Fruit fly (Drosophila melanogaster) whole organism, embryonic: ENCODE results near the gene CG6126.

Experiments used
- Awh ChIP-seq: fragments of 200-800 bp; sonication (Bioruptor generic); IDR thresholded peaks from 2 replicates; pipeline ENCODE4, ENCODE4 v1.3.6; 2022; ENCODE audit warnings: missing biosample characterization, missing genetic modification characterization
- BtbVII ChIP-seq: fragments of 200-800 bp; sonication (Bioruptor generic); optimal IDR thresholded peaks from 3 replicates; lab custom pipeline; 2017; ENCODE audit warnings: missing biosample characterization, mild to moderate bottlenecking, missing genetic modification characterization
- C15 ChIP-seq: fragments of 200-800 bp; sonication (Bioruptor generic); IDR thresholded peaks from 3 replicates; pipeline ENCODE4 v1.3.6; 2022; ENCODE audit warnings: missing biosample characterization, missing genetic modification characterization
- CG10543 ChIP-seq: fragments of 200-800 bp; sonication (Bioruptor generic); optimal IDR thresholded peaks from 3 replicates; lab custom pipeline; 2017; ENCODE audit warnings: missing biosample characterization, mild to moderate bottlenecking, missing genetic modification characterization, moderate library complexity
- CG10565 ChIP-seq: fragments of 200-800 bp; sonication (Bioruptor generic); optimal IDR thresholded peaks from 3 replicates; lab custom pipeline; 2016; ENCODE audit warnings: missing biosample characterization, mild to moderate bottlenecking, missing genetic modification characterization
- CG10654 ChIP-seq: fragments of 200-800 bp; sonication (Bioruptor generic); optimal IDR thresholded peaks from 2 replicates; lab custom pipeline; 2016; ENCODE audit warnings: missing biosample characterization, missing genetic modification characterization
- CG11085 ChIP-seq: fragments of 200-800 bp; sonication (Bioruptor generic); IDR thresholded peaks from 2 replicates; pipeline ENCODE4 v1.3.6; 2022; ENCODE audit warnings: missing biosample characterization, missing genetic modification characterization
- CG15514 ChIP-seq: fragments of 200-800 bp; sonication (Bioruptor generic); optimal IDR thresholded peaks from 3 replicates; lab custom pipeline; 2017; ENCODE audit warnings: missing biosample characterization, missing genetic modification characterization, mild to moderate bottlenecking, moderate library complexity, missing genetic modification reagents
- CG18619 ChIP-seq: fragments of 200-800 bp; sonication (Bioruptor generic); optimal IDR thresholded peaks from 3 replicates; lab custom pipeline; 2017; ENCODE audit warnings: missing biosample characterization, mild to moderate bottlenecking, missing genetic modification characterization
- CG2202 ChIP-seq: fragments of 200-800 bp; sonication (Bioruptor generic); optimal IDR thresholded peaks from 2 replicates; lab custom pipeline; 2018; ENCODE audit warnings: missing biosample characterization, mild to moderate bottlenecking, missing genetic modification characterization
- CG2678 ChIP-seq: fragments of 200-800 bp; sonication (Bioruptor generic); optimal IDR thresholded peaks from 3 replicates; lab custom pipeline; 2019; ENCODE audit warnings: missing biosample characterization, mild to moderate bottlenecking, missing genetic modification characterization, moderate library complexity
- CG30020 ChIP-seq: fragments of 200-800 bp; optimal IDR thresholded peaks from 2 replicates; lab custom pipeline; 2019; ENCODE audit warnings: missing biosample characterization, mild to moderate bottlenecking, missing genetic modification characterization, moderate library complexity
- CG3281 ChIP-seq: fragments of 200-800 bp; sonication (Bioruptor generic); optimal IDR thresholded peaks from 3 replicates; lab custom pipeline; 2017; ENCODE audit warnings: missing biosample characterization, mild to moderate bottlenecking, missing genetic modification characterization
- CG34422 ChIP-seq: fragments of 200-800 bp; sonication (Bioruptor generic); IDR thresholded peaks from 3 replicates; pipeline ENCODE4 v1.3.6; 2022; ENCODE audit warnings: missing biosample characterization, missing genetic modification characterization
- CG3838 ChIP-seq: fragments of 200-800 bp; sonication (Bioruptor generic); optimal IDR thresholded peaks from 3 replicates; lab custom pipeline; 2016; ENCODE audit warnings: missing biosample characterization, missing genetic modification characterization
- CG4854 ChIP-seq: fragments of 200-800 bp; sonication (Bioruptor generic); optimal IDR thresholded peaks from 2 replicates; lab custom pipeline; 2016; ENCODE audit warnings: missing biosample characterization, missing genetic modification characterization, inconsistent platforms
- CG7556 ChIP-seq: fragments of 200-800 bp; sonication (Bioruptor generic); optimal IDR thresholded peaks from 2 replicates; lab custom pipeline; 2017; ENCODE audit warnings: missing biosample characterization, mild to moderate bottlenecking, missing genetic modification characterization
- CG9437 ChIP-seq: fragments of 200-800 bp; sonication (Bioruptor generic); optimal IDR thresholded peaks from 2 replicates; lab custom pipeline; 2018; ENCODE audit warnings: missing biosample characterization, mild to moderate bottlenecking, missing genetic modification characterization
- CTCF ChIP-seq: fragments of 200-800 bp; sonication (Bioruptor generic); optimal IDR thresholded peaks from 2 replicates; lab custom pipeline; 2017; ENCODE audit warnings: missing biosample characterization, mild to moderate bottlenecking, missing genetic modification characterization, moderate library complexity
- CrebB ChIP-seq: fragments of 200-800 bp; sonication (Bioruptor generic); optimal IDR thresholded peaks from 3 replicates; lab custom pipeline; 2018; ENCODE audit warnings: missing biosample characterization, mild to moderate bottlenecking, missing genetic modification characterization
- Dref ChIP-seq: fragments of 200-800 bp; sonication (Bioruptor generic); IDR thresholded peaks from 2 replicates; pipeline ENCODE4 v1.3.6; 2022; ENCODE audit warnings: missing biosample characterization, missing genetic modification characterization
- H2.0 ChIP-seq: fragments of 200-800 bp; sonication (Bioruptor generic); IDR thresholded peaks from 2 replicates; pipeline ENCODE4 v1.3.6; 2022; ENCODE audit warnings: missing biosample characterization, missing genetic modification characterization
- Hmx ChIP-seq: fragments of 200-800 bp; sonication (Bioruptor generic); optimal IDR thresholded peaks from 2 replicates; lab custom pipeline; 2016; ENCODE audit warnings: missing biosample characterization, missing genetic modification characterization
- Hr51 ChIP-seq, 2 experiments: fragments of 200-800 bp; sonication (Bioruptor generic); optimal IDR thresholded peaks; 2 replicates in 1 of 2; 3 replicates in 1 of 2; lab custom pipeline; 2016 to 2018; ENCODE audit warnings: missing biosample characterization in 2 of 2, missing genetic modification characterization in 2 of 2, mild to moderate bottlenecking in 1 of 2, moderate library complexity in 1 of 2
- Kr ChIP-seq: fragments of 200-800 bp; sonication (Bioruptor generic); optimal IDR thresholded peaks from 2 replicates; lab custom pipeline; 2017; ENCODE audit warnings: missing biosample characterization, mild to moderate bottlenecking, missing genetic modification characterization
- Lpt ChIP-seq: fragments of >200 bp; optimal IDR thresholded peaks from 2 replicates; lab custom pipeline; 2018; ENCODE audit warnings: missing biosample characterization, missing genetic modification characterization
- MESR4 ChIP-seq: fragments of 200-800 bp; sonication (Bioruptor generic); optimal IDR thresholded peaks from 2 replicates; lab custom pipeline; 2018; ENCODE audit warnings: missing biosample characterization, mild to moderate bottlenecking, missing genetic modification characterization, moderate library complexity
- Med ChIP-seq: fragments of 200-800 bp; sonication (Bioruptor generic); peaks from one replicate; lab custom pipeline; 2016; ENCODE audit warnings: missing biosample characterization, missing genetic modification characterization, mild to moderate bottlenecking, inconsistent platforms, moderate library complexity
- NfI ChIP-seq: fragments of 200-800 bp; sonication (Bioruptor generic); optimal IDR thresholded peaks from 3 replicates; lab custom pipeline; 2018; ENCODE audit warnings: missing biosample characterization, mild to moderate bottlenecking, missing genetic modification characterization, moderate library complexity
- Opbp ChIP-seq: fragments of 200-800 bp; sonication (Bioruptor generic); IDR thresholded peaks from 3 replicates; pipeline ENCODE4 v1.3.6; 2022; ENCODE audit warnings: missing biosample characterization, missing genetic modification characterization; ENCODE audit not compliant: partially characterized antibody
- Taf1 ChIP-seq: fragments of 200-800 bp; sonication (Bioruptor generic); IDR thresholded peaks from 2 replicates; pipeline ENCODE4 v1.3.6; 2022; ENCODE audit warnings: missing biosample characterization, missing genetic modification characterization
- btn ChIP-seq: fragments of 200-800 bp; sonication (Bioruptor generic); optimal IDR thresholded peaks from 2 replicates; lab custom pipeline; 2016; ENCODE audit warnings: missing biosample characterization, missing genetic modification characterization
- corto ChIP-seq: fragments of 200-800 bp; sonication (Bioruptor generic); optimal IDR thresholded peaks from 2 replicates; lab custom pipeline; 2016; ENCODE audit warnings: missing biosample characterization, mild to moderate bottlenecking, missing genetic modification characterization, moderate library complexity
- ewg ChIP-seq: fragments of 200-800 bp; sonication (Bioruptor generic); optimal IDR thresholded peaks from 3 replicates; lab custom pipeline; 2017; ENCODE audit warnings: mild to moderate bottlenecking, missing biosample characterization, missing genetic modification reagents, missing genetic modification characterization
- hb ChIP-seq: fragments of 200-800 bp; sonication (Bioruptor generic); IDR thresholded peaks from 3 replicates; pipeline ENCODE4 v1.3.6; 2022; ENCODE audit warnings: missing biosample characterization, missing genetic modification characterization; ENCODE audit not compliant: partially characterized antibody
- lmd ChIP-seq: fragments of 200-800 bp; sonication (Bioruptor generic); IDR thresholded peaks from 2 replicates; pipeline ENCODE4 v1.3.6; 2022; ENCODE audit warnings: missing biosample characterization, missing genetic modification characterization
- oc ChIP-seq: fragments of 200-800 bp; sonication (Bioruptor generic); optimal IDR thresholded peaks from 2 replicates; lab custom pipeline; 2018; ENCODE audit warnings: missing biosample characterization, mild to moderate bottlenecking, missing genetic modification characterization, moderate library complexity
- pan ChIP-seq, 4 experiments: fragments of >200 bp in 3 of 4; fragments of 200-800 bp in 1 of 4; sonication (Bioruptor generic) in 1 of 4; optimal IDR thresholded peaks in 3 of 4; IDR thresholded peaks in 1 of 4; 2 replicates each; pipeline versions ENCODE4 v1.3.6 to Lab custom; 2017 to 2022; ENCODE audit warnings: missing biosample characterization in 2 of 4, missing genetic modification characterization in 2 of 4, mixed read lengths in 1 of 4
- phol ChIP-seq: fragments of 200-800 bp; sonication (Bioruptor generic); optimal IDR thresholded peaks from 3 replicates; lab custom pipeline; 2018; ENCODE audit warnings: missing biosample characterization, mild to moderate bottlenecking, missing genetic modification characterization, moderate library complexity
- prd ChIP-seq, 3 experiments: fragments of >200 bp in 2 of 3; fragments of 200-800 bp in 1 of 3; sonication (Bioruptor generic) in 1 of 3; optimal IDR thresholded peaks in 2 of 3; IDR thresholded peaks in 1 of 3; 2 replicates in 2 of 3; 3 replicates in 1 of 3; pipeline versions ENCODE4 v1.3.6 to Lab custom; 2017 to 2022; ENCODE audit warnings: missing biosample characterization in 1 of 3, missing genetic modification characterization in 1 of 3
- ranshi ChIP-seq: fragments of 200-800 bp; sonication (Bioruptor generic); IDR thresholded peaks from 2 replicates; pipeline ENCODE4 v1.3.6; 2022; ENCODE audit warnings: missing biosample characterization, missing genetic modification characterization
- run ChIP-seq: fragments of 200-800 bp; sonication (Bioruptor generic); optimal IDR thresholded peaks from 3 replicates; lab custom pipeline; 2018; ENCODE audit warnings: missing biosample characterization, mild to moderate bottlenecking, missing genetic modification characterization
- slou ChIP-seq: fragments of 200-800 bp; sonication (Bioruptor generic); optimal IDR thresholded peaks from 3 replicates; lab custom pipeline; 2016; ENCODE audit warnings: missing biosample characterization, missing genetic modification characterization
- tup ChIP-seq: fragments of 200-800 bp; sonication (Bioruptor generic); optimal IDR thresholded peaks from 2 replicates; lab custom pipeline; 2016; ENCODE audit warnings: missing biosample characterization, mild to moderate bottlenecking, missing genetic modification characterization, moderate library complexity
- vvl ChIP-seq: fragments of 200-800 bp; sonication (Bioruptor generic); IDR thresholded peaks from 2 replicates; pipeline ENCODE4 v1.3.6; 2022; ENCODE audit warnings: missing biosample characterization, missing genetic modification characterization
- zfh2 ChIP-seq: fragments of 200-800 bp; sonication (Bioruptor generic); optimal IDR thresholded peaks from 2 replicates; lab custom pipeline; 2016; ENCODE audit warnings: missing biosample characterization, missing genetic modification characterization

Gene CG6126

DNA sequence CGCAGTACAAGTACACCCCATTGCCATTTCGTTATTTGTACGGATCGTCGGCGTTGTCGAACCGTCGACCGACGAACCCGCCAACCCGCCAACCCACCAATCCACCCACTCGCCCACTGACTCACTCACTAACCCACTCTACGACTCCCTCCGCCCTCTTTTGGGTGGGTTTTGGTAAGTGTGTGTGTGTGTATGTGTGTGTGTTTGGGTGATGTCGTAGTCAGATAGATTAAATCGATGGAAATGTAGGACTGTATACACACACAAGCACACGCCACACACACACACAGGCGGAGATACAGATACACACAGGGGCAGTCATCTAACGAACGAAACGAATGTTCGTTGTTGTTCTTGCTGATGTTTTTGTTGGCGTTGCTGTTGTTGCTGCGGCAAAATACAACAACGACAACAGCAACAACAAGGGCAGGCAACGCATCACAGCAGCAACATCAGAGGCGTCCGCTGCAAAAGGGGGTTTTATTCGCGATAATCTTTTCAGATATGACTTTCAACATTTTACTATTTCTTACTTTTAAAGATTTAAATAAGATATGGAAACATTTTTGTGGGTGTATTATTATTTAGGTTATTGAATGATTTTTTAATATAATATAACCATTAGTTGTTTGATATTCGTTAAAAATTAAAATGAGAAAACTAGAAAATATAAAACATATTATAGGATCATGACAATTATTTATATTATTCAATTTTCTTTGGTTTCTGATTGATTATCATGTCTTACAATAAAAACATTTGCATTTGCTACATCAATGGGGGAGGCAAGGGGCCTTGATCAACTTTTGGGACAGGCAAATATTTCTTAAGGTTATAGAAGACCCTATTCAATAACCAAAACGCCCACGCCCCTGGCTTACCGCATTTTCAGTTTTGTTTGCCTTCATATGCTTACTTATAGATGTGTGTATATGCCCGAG, 18.7 kb upstream of the CG6126 start (continued):
- TF ChIP-seq Med (GFP tag; lab: Kevin White, UChicago) = peak; percentile 21
- TF ChIP-seq CG10565 = peak; percentile 9
- TF ChIP-seq BtbVII (GFP tag; lab: Kevin White, UChicago) = peak; percentile 95
- TF ChIP-seq Taf1 (GFP tag; lab: Robert Waterston, UW) = peak; percentile 17; the same call in 1 of the 2 replicates
- TF ChIP-seq Opbp (GFP tag; lab: Robert Waterston, UW) = no peak
- TF ChIP-seq btn (GFP tag; lab: Kevin White, UChicago) = no peak
- peak; percentile 87 for TF ChIP-seq CG30020 (tag; lab: Kevin White, UChicago)
- TF ChIP-seq CG34422 (GFP tag; lab: Robert Waterston, UW) = peak; percentile 68
- TF ChIP-seq slou (GFP tag; lab: Kevin White, UChicago) = peak; percentile 71
- peak; percentile 98 for TF ChIP-seq CG2678 (tag; lab: Kevin White, UChicago)
- peak; percentile 50 for TF ChIP-seq corto (GFP tag; lab: Kevin White, UChicago)
- TF ChIP-seq Lpt (GFP tag; lab: Kevin White, UChicago) = peak; percentile 35
- peak; percentile 65 for TF ChIP-seq Kr (GFP tag; lab: Kevin White, UChicago)
- peak; percentile 90 for TF ChIP-seq NfI
- peak; percentile 28 for TF ChIP-seq oc
- TF ChIP-seq lmd = peak; percentile 83
- peak; percentile 68; the same call in 1 of the 2 replicates for TF ChIP-seq ranshi (GFP tag; lab: Robert Waterston, UW)
- peak; percentile 88 for TF ChIP-seq CG10543 (GFP tag; lab: Kevin White, UChicago)
- TF ChIP-seq run = peak; percentile 77
- peak; percentile 14 for TF ChIP-seq Hmx (GFP tag; lab: Kevin White, UChicago)
- TF ChIP-seq CG3281 (GFP tag; lab: Kevin White, UChicago) = peak; percentile 93
- no peak for TF ChIP-seq CrebB (tag; lab: Kevin White, UChicago)
- TF ChIP-seq CG10654 = peak; percentile 74
- TF ChIP-seq ewg (GFP tag; lab: Kevin White, UChicago) = peak; percentile 86
- TF ChIP-seq CG7556 = peak; percentile 99
- peak; percentile 97 for TF ChIP-seq CG9437
- TF ChIP-seq CG11085 (GFP tag; lab: Robert Waterston, UW) = 0 out of 2 replicates have a peak, but pooled peaks have one; percentile 6
- TF ChIP-seq CG4854 (GFP tag; lab: Kevin White, UChicago) = peak; percentile 12
- TF ChIP-seq hb (GFP tag; lab: Robert Waterston, UW) = no peak
- no peak for TF ChIP-seq CG3838 (GFP tag; lab: Kevin White, UChicago)
- peak; percentile 7 to 96 for TF ChIP-seq Hr51 (GFP tag; optimal IDR thresholded peaks at IDR 0.05; lab: Kevin White, UChicago)
- TF ChIP-seq MESR4 (GFP tag; lab: Kevin White, UChicago) = no peak
- TF ChIP-seq Awh (GFP tag; lab: Robert Waterston, UW) = peak; percentile 60; the same call in 1 of the 2 replicates
- peak; percentile 11; the same call in 1 of the 2 replicates for TF ChIP-seq Dref
- peak; percentile 37; the same call in 1 of the 2 replicates for TF ChIP-seq vvl (GFP tag; lab: Robert Waterston, UW)
- 0 out of 3 replicates have a peak, but pooled peaks have one; percentile 50 for TF ChIP-seq C15 (GFP tag; lab: Robert Waterston, UW)
- TF ChIP-seq zfh2 (GFP tag; lab: Kevin White, UChicago) = peak; percentile 30
- TF ChIP-seq pan (optimal IDR thresholded peaks at IDR 0.05; lab: Kevin White, UChicago) = no peak
- TF ChIP-seq pan (GFP tag; optimal IDR thresholded peaks at IDR 0.05 in 1 of 2, IDR thresholded peaks at IDR 0.05 in 1 of 2) = peak in 1 of 2 experiments; percentile 72
- TF ChIP-seq tup (GFP tag; lab: Kevin White, UChicago) = peak; percentile 22
- TF ChIP-seq CG18619 (GFP tag; lab: Kevin White, UChicago) = peak; percentile 98
- TF ChIP-seq CG2202 = peak; percentile 74
- TF ChIP-seq CG15514 = peak; percentile 12
- peak; percentile 96 for TF ChIP-seq phol (tag; lab: Kevin White, UChicago)
- TF ChIP-seq CTCF = peak; percentile 46
- no peak for TF ChIP-seq prd (optimal IDR thresholded peaks at IDR 0.05; lab: Kevin White, UChicago)
- TF ChIP-seq prd (GFP tag; IDR thresholded peaks at IDR 0.05; lab: Robert Waterston, UW) = peak; percentile 79
- peak; percentile 82 for TF ChIP-seq H2.0 (GFP tag; lab: Robert Waterston, UW)
